Worm (Caenorhabditis elegans) whole organism, late embryonic: ENCODE data around the gene F15B10.3.

Experiments
- C08G9.2 ChIP-seq: sonication (generic microtip); optimal IDR thresholded peaks from 2 replicates; lab custom pipeline; 2016; ENCODE audit warnings: mild to moderate bottlenecking, missing genetic modification characterization, moderate library complexity, missing compliant biosample characterization
- C38D4.7 ChIP-seq: fragments of 200-800 bp; sonication (Bioruptor generic); optimal IDR thresholded peaks from 2 replicates; lab custom pipeline; 2018; ENCODE audit warnings: mild to moderate bottlenecking, missing genetic modification characterization, moderate library complexity, missing compliant biosample characterization
- K02D7.2 ChIP-seq: sonication (generic microtip); optimal IDR thresholded peaks from 2 replicates; lab custom pipeline; 2017; ENCODE audit warnings: mild to moderate bottlenecking, missing genetic modification characterization, missing compliant biosample characterization
- T23F11.4 ChIP-seq: fragments of 200-800 bp; sonication (Bioruptor generic); optimal IDR thresholded peaks from 2 replicates; lab custom pipeline; 2018; ENCODE audit warnings: mild to moderate bottlenecking, missing genetic modification characterization, missing compliant biosample characterization
- Y22D7AL.16 ChIP-seq: sonication (generic microtip); optimal IDR thresholded peaks from 2 replicates; lab custom pipeline; 2016; ENCODE audit warnings: missing genetic modification characterization, missing compliant biosample characterization
- ahr-1 ChIP-seq: sonication (generic microtip); optimal IDR thresholded peaks from 2 replicates; lab custom pipeline; 2016; ENCODE audit warnings: missing genetic modification characterization, missing compliant biosample characterization
- ama-1 ChIP-seq: fragments of 150-350 bp; optimal IDR thresholded peaks from 2 replicates; lab custom pipeline; 2014
- ceh-2 ChIP-seq: sonication (generic microtip); optimal IDR thresholded peaks from 2 replicates; lab custom pipeline; 2016; ENCODE audit warnings: missing genotype, missing genetic modification characterization, missing compliant biosample characterization
- ceh-31 ChIP-seq: sonication (generic microtip); optimal IDR thresholded peaks from 2 replicates; lab custom pipeline; 2016; ENCODE audit warnings: missing genetic modification characterization, missing compliant biosample characterization
- ceh-45 ChIP-seq: fragments of 200-800 bp; sonication (Bioruptor generic); IDR thresholded peaks from 2 replicates; pipeline ENCODE4 v1.3.6; 2022; ENCODE audit warnings: missing genetic modification reagents, missing genetic modification characterization, missing compliant biosample characterization
- ceh-9 ChIP-seq: sonication (generic microtip); optimal IDR thresholded peaks from 2 replicates; lab custom pipeline; 2016; ENCODE audit warnings: mild to moderate bottlenecking, missing genetic modification characterization, inconsistent platforms, missing compliant biosample characterization
- che-1 ChIP-seq: sonication (generic microtip); optimal IDR thresholded peaks from 2 replicates; lab custom pipeline; 2016; ENCODE audit warnings: mild to moderate bottlenecking, missing genetic modification characterization, missing compliant biosample characterization
- ets-4 ChIP-seq: sonication (generic microtip); optimal IDR thresholded peaks from 2 replicates; lab custom pipeline; 2016; ENCODE audit warnings: missing genetic modification characterization, missing compliant biosample characterization
- fax-1 ChIP-seq: sonication (generic microtip); optimal IDR thresholded peaks from 2 replicates; lab custom pipeline; 2016; ENCODE audit warnings: missing genotype, missing genetic modification characterization, missing compliant biosample characterization
- fkh-10 ChIP-seq: fragments of 150-350 bp; optimal IDR thresholded peaks from 2 replicates; lab custom pipeline; 2014; ENCODE audit warnings: missing biosample characterization, missing genetic modification reagents, missing genetic modification characterization
- fkh-6 ChIP-seq: sonication (generic microtip); optimal IDR thresholded peaks from 2 replicates; lab custom pipeline; 2016; ENCODE audit warnings: missing genetic modification characterization, missing compliant biosample characterization
- gmeb-2 ChIP-seq: sonication (generic microtip); optimal IDR thresholded peaks from 2 replicates; lab custom pipeline; 2016; ENCODE audit warnings: missing genetic modification characterization, inconsistent platforms, missing compliant biosample characterization
- hlh-6 ChIP-seq: sonication (generic microtip); optimal IDR thresholded peaks from 2 replicates; lab custom pipeline; 2016; ENCODE audit warnings: missing genotype, missing genetic modification characterization, missing compliant biosample characterization
- lin-11 ChIP-seq: fragments of 200-800 bp; sonication (Bioruptor generic); optimal IDR thresholded peaks from 2 replicates; lab custom pipeline; 2018; ENCODE audit warnings: mild to moderate bottlenecking, missing genetic modification characterization, missing compliant biosample characterization
- madf-2 ChIP-seq: sonication (generic microtip); optimal IDR thresholded peaks from 2 replicates; lab custom pipeline; 2017; ENCODE audit warnings: missing genetic modification characterization, missing compliant biosample characterization
- mec-3 ChIP-seq: sonication (generic microtip); optimal IDR thresholded peaks from 2 replicates; lab custom pipeline; 2016; ENCODE audit warnings: borderline replicate concordance, missing genetic modification characterization, missing compliant biosample characterization
- nfya-1 ChIP-seq: sonication (generic microtip); optimal IDR thresholded peaks from 2 replicates; lab custom pipeline; 2017; ENCODE audit warnings: missing genetic modification characterization, mild to moderate bottlenecking, missing compliant biosample characterization, antibody characterized with exemption, moderate library complexity
- nhr-232 ChIP-seq: sonication (generic microtip); optimal IDR thresholded peaks from 2 replicates; lab custom pipeline; 2016; ENCODE audit warnings: missing genetic modification characterization, missing compliant biosample characterization
- npax-4 ChIP-seq: sonication (generic microtip); optimal IDR thresholded peaks from 2 replicates; lab custom pipeline; 2016; ENCODE audit warnings: missing genetic modification characterization, missing compliant biosample characterization
- pag-3 ChIP-seq: sonication (generic microtip); optimal IDR thresholded peaks from 2 replicates; lab custom pipeline; 2016; ENCODE audit warnings: missing compliant biosample characterization, missing genetic modification characterization, borderline replicate concordance
- pat-9 ChIP-seq: fragments of 200-800 bp; sonication (Bioruptor generic); optimal IDR thresholded peaks from 2 replicates; lab custom pipeline; 2018; ENCODE audit warnings: mild to moderate bottlenecking, missing genetic modification characterization, moderate library complexity, missing compliant biosample characterization
- pros-1 ChIP-seq: fragments of 150-350 bp; optimal IDR thresholded peaks from 2 replicates; lab custom pipeline; 2014; ENCODE audit warnings: missing biosample characterization, missing genetic modification reagents, missing genetic modification characterization
- ref-2 ChIP-seq: sonication (generic microtip); optimal IDR thresholded peaks from 2 replicates; lab custom pipeline; 2016; ENCODE audit warnings: missing genetic modification characterization, missing compliant biosample characterization
- tbx-7 ChIP-seq: sonication (generic microtip); optimal IDR thresholded peaks from 2 replicates; lab custom pipeline; 2016; ENCODE audit warnings: missing genotype, missing genetic modification characterization, missing compliant biosample characterization
- ttx-3 ChIP-seq: sonication (generic microtip); optimal IDR thresholded peaks from 2 replicates; lab custom pipeline; 2016; ENCODE audit warnings: missing genetic modification reagents, missing genetic modification characterization, missing compliant biosample characterization
- unc-42 ChIP-seq: sonication (generic microtip); optimal IDR thresholded peaks from 2 replicates; lab custom pipeline; 2016; ENCODE audit warnings: missing genotype, missing genetic modification characterization, missing compliant biosample characterization
- unc-86 ChIP-seq: sonication (generic microtip); optimal IDR thresholded peaks from 2 replicates; lab custom pipeline; 2016; ENCODE audit warnings: missing genetic modification characterization, missing compliant biosample characterization
- zip-5 ChIP-seq: sonication (generic microtip); optimal IDR thresholded peaks from 2 replicates; lab custom pipeline; 2016; ENCODE audit warnings: missing genetic modification characterization, missing compliant biosample characterization
- ztf-16 ChIP-seq: sonication (generic microtip); optimal IDR thresholded peaks from 2 replicates; lab custom pipeline; 2017; ENCODE audit warnings: missing genetic modification characterization, missing compliant biosample characterization

F15B10.3 gene

ce11 chrIV:6634789-6635188 is 32.3 kb downstream of the F15B10.3 start, which contains the start of gene metl-13:
Gene metl-13 (plus strand): TSS chrIV:6635089.
- TF ChIP-seq fkh-6 (no peak), pros-1 (tag; lab: Kevin White, UChicago) (no peak), fax-1 (tag; lab: Kevin White, UChicago) (no peak), ceh-45 (GFP tag; lab: Robert Waterston, UW) (no peak), unc-86 (tag; lab: Kevin White, UChicago) (no peak), ceh-2 (no peak), che-1 (tag; lab: Kevin White, UChicago) (no peak), ztf-16 (tag; lab: Kevin White, UChicago) (no peak)

- no peak for TF ChIP-seq fkh-6
- no peak for TF ChIP-seq nfya-1 (tag; lab: Kevin White, UChicago)
- no peak for TF ChIP-seq pag-3 (tag; lab: Kevin White, UChicago)
- no peak for TF ChIP-seq ama-1 (lab: Kevin White, UChicago)
- no peak for TF ChIP-seq T23F11.4 (GFP tag; lab: Kevin White, UChicago)
- no peak for TF ChIP-seq ceh-45 (GFP tag; lab: Robert Waterston, UW)
- no peak for TF ChIP-seq madf-2 (tag; lab: Kevin White, UChicago)
- no peak for TF ChIP-seq unc-42 (tag; lab: Kevin White, UChicago)
- TF ChIP-seq ets-4 (tag; lab: Kevin White, UChicago) = no peak
- no peak for TF ChIP-seq fkh-10 (GFP tag; lab: Kevin White, UChicago)
- TF ChIP-seq zip-5 = no peak
- TF ChIP-seq ceh-31 (tag; lab: Kevin White, UChicago) = no peak
- no peak for TF ChIP-seq hlh-6 (tag; lab: Kevin White, UChicago)
- TF ChIP-seq nhr-232 (tag; lab: Kevin White, UChicago) = no peak
- TF ChIP-seq ttx-3 (tag; lab: Kevin White, UChicago) = no peak
- no peak for TF ChIP-seq pros-1 (tag; lab: Kevin White, UChicago)
- no peak for TF ChIP-seq tbx-7 (tag; lab: Kevin White, UChicago)
- no peak for TF ChIP-seq ahr-1 (tag; lab: Kevin White, UChicago)
- TF ChIP-seq ceh-9 (tag; lab: Kevin White, UChicago) = no peak
These were observed 35.8 kb downstream of the F15B10.3 start, which contains the start of gene C01B10.7 for ce11 chrIV:6638256-6638655. Gene C01B10.7 (plus strand): TSS chrIV:6638556.

- TF ChIP-seq mec-3 (tag; lab: Kevin White, UChicago) (no peak), ets-4 (tag; lab: Kevin White, UChicago) (no peak), ref-2 (tag; lab: Kevin White, UChicago) (no peak), fkh-6 (no peak), nfya-1 (tag; lab: Kevin White, UChicago) (no peak), ceh-2 (no peak), madf-2 (tag; lab: Kevin White, UChicago) (no peak), C08G9.2 (tag; lab: Kevin White, UChicago) (no peak), K02D7.2 (tag; lab: Kevin White, UChicago) (no peak), unc-42 (tag; lab: Kevin White, UChicago) (no peak), Y22D7AL.16 (tag; lab: Kevin White, UChicago) (no peak), lin-11 (tag; lab: Kevin White, UChicago) (no peak), ztf-16 (tag; lab: Kevin White, UChicago) (no peak), hlh-6 (tag; lab: Kevin White, UChicago) (no peak), gmeb-2 (no peak), npax-4 (tag; lab: Kevin White, UChicago) (no peak), C38D4.7 (no peak), pat-9 (tag; lab: Kevin White, UChicago) (no peak), tbx-7 (tag; lab: Kevin White, UChicago) (no peak), ceh-9 (tag; lab: Kevin White, UChicago) (no peak)
- TF ChIP-seq, all 69 proteins: peak for 0
These were observed 37.4 kb downstream of the F15B10.3 start, which contains the start of gene C01B10.6 for ce11 chrIV:6639880-6640279. Gene C01B10.6 (plus strand): TSS chrIV:6640180.
